Fruit fly (Drosophila melanogaster) whole organism, embryonic: Measurements from ENCODE around the gene CG17660.

ENCODE experiments used
- ATbp ChIP-seq: fragments of 200-800 bp; sonication (Bioruptor generic); optimal IDR thresholded peaks from 2 replicates; lab custom pipeline; 2017; ENCODE audit warnings: missing biosample characterization, mild to moderate bottlenecking, missing genetic modification characterization, missing genetic modification reagents
- Adf1 ChIP-seq: fragments of 200-800 bp; sonication (Bioruptor generic); IDR thresholded peaks from 2 replicates; pipeline ENCODE4 v1.3.6; 2022; ENCODE audit warnings: missing biosample characterization, missing genetic modification characterization
- CG13123 ChIP-seq: fragments of 200-800 bp; sonication (Bioruptor generic); optimal IDR thresholded peaks from 2 replicates; lab custom pipeline; 2016; ENCODE audit warnings: missing biosample characterization, missing genetic modification characterization
- CG14014 ChIP-seq: fragments of 200-800 bp; sonication (Bioruptor generic); IDR thresholded peaks from 2 replicates; pipeline ENCODE4 v1.3.6; 2022; ENCODE audit warnings: missing biosample characterization, missing genetic modification characterization
- CG14710 ChIP-seq: fragments of 200-800 bp; sonication (Bioruptor generic); optimal IDR thresholded peaks from 3 replicates; lab custom pipeline; 2019; ENCODE audit warnings: missing biosample characterization, mild to moderate bottlenecking, missing genetic modification characterization, moderate library complexity
- CG15514 ChIP-seq: fragments of 200-800 bp; sonication (Bioruptor generic); optimal IDR thresholded peaks from 3 replicates; lab custom pipeline; 2017; ENCODE audit warnings: missing biosample characterization, missing genetic modification characterization, mild to moderate bottlenecking, moderate library complexity, missing genetic modification reagents
- CG1603 ChIP-seq: fragments of 200-800 bp; sonication (Bioruptor generic); optimal IDR thresholded peaks from 2 replicates; lab custom pipeline; 2019; ENCODE audit warnings: missing biosample characterization, mild to moderate bottlenecking, missing genetic modification characterization, moderate library complexity
- CG17568 ChIP-seq: fragments of 200-800 bp; sonication (Bioruptor generic); optimal IDR thresholded peaks from 2 replicates; lab custom pipeline; 2018; ENCODE audit warnings: missing biosample characterization, mild to moderate bottlenecking, missing genetic modification characterization, moderate library complexity
- CG2678 ChIP-seq: fragments of 200-800 bp; sonication (Bioruptor generic); optimal IDR thresholded peaks from 3 replicates; lab custom pipeline; 2019; ENCODE audit warnings: missing biosample characterization, mild to moderate bottlenecking, missing genetic modification characterization, moderate library complexity
- CG3407 ChIP-seq: fragments of 200-800 bp; sonication (Bioruptor generic); optimal IDR thresholded peaks from 2 replicates; lab custom pipeline; 2018; ENCODE audit warnings: missing biosample characterization, mild to moderate bottlenecking, missing genetic modification characterization
- CG34224 ChIP-seq: fragments of 200-800 bp; sonication (Bioruptor generic); IDR thresholded peaks from 3 replicates; pipeline ENCODE4 v1.3.6; 2022; ENCODE audit warnings: missing biosample characterization, missing genetic modification characterization; ENCODE audit not compliant: partially characterized antibody
- CG7372 ChIP-seq: fragments of 200-800 bp; sonication (Bioruptor generic); IDR thresholded peaks from 2 replicates; pipeline ENCODE4 v1.3.6; 2022; ENCODE audit warnings: missing biosample characterization, missing genetic modification characterization
- CG7987 ChIP-seq: fragments of 200-800 bp; sonication (Bioruptor generic); optimal IDR thresholded peaks from 2 replicates; lab custom pipeline; 2018; ENCODE audit warnings: missing biosample characterization, mild to moderate bottlenecking, missing genetic modification characterization, moderate library complexity
- CG8089 ChIP-seq: fragments of 200-800 bp; sonication (Bioruptor generic); optimal IDR thresholded peaks from 3 replicates; lab custom pipeline; 2016; ENCODE audit warnings: missing biosample characterization, missing genetic modification characterization
- CG8281 ChIP-seq: fragments of 200-800 bp; sonication (Bioruptor generic); optimal IDR thresholded peaks from 2 replicates; lab custom pipeline; 2018; ENCODE audit warnings: missing biosample characterization, mild to moderate bottlenecking, missing genetic modification characterization, moderate library complexity
- CG8290 ChIP-seq, 3 experiments: fragments of 200-800 bp; sonication (Bioruptor generic); optimal IDR thresholded peaks; 2 replicates each; lab custom pipeline; 2016 to 2019; ENCODE audit warnings: missing biosample characterization in 3 of 3, missing genetic modification characterization in 3 of 3, mild to moderate bottlenecking in 2 of 3, moderate library complexity in 1 of 3
- CG8478 ChIP-seq: fragments of >200 bp; optimal IDR thresholded peaks from 2 replicates; lab custom pipeline; 2018
- Chrac-16 ChIP-seq: fragments of 200-800 bp; sonication (Bioruptor generic); optimal IDR thresholded peaks from 3 replicates; lab custom pipeline; 2016; ENCODE audit warnings: missing biosample characterization, missing genetic modification characterization
- Dad ChIP-seq: fragments of 200-800 bp; sonication (Bioruptor generic); optimal IDR thresholded peaks from 3 replicates; lab custom pipeline; 2016; ENCODE audit warnings: missing biosample characterization, missing genetic modification characterization
- Fer3 ChIP-seq: fragments of 200-800 bp; sonication (Bioruptor generic); optimal IDR thresholded peaks from 2 replicates; lab custom pipeline; 2018; ENCODE audit warnings: missing biosample characterization, mild to moderate bottlenecking, missing genetic modification characterization, moderate library complexity
- Gsc ChIP-seq: fragments of 200-800 bp; sonication (Bioruptor generic); IDR thresholded peaks from 2 replicates; pipeline ENCODE4 v1.3.6; 2022; ENCODE audit warnings: missing biosample characterization, missing genetic modification characterization
- HLH54F ChIP-seq: fragments of 200-800 bp; sonication (Bioruptor generic); optimal IDR thresholded peaks from 3 replicates; lab custom pipeline; 2016; ENCODE audit warnings: missing biosample characterization, missing genetic modification characterization
- Hand ChIP-seq: fragments of 200-800 bp; sonication (Bioruptor generic); optimal IDR thresholded peaks from 2 replicates; lab custom pipeline; 2017; ENCODE audit warnings: mild to moderate bottlenecking, missing biosample characterization, missing genetic modification reagents, missing genetic modification characterization
- Hr3 ChIP-seq: fragments of 200-800 bp; sonication (Bioruptor generic); optimal IDR thresholded peaks from 3 replicates; lab custom pipeline; 2016; ENCODE audit warnings: missing biosample characterization, missing genetic modification characterization
- Lim3 ChIP-seq: fragments of 200-800 bp; sonication (Bioruptor generic); IDR thresholded peaks from 2 replicates; pipeline ENCODE4 v1.3.6; 2022; ENCODE audit warnings: missing biosample characterization, missing genetic modification characterization
- Neu2 ChIP-seq: fragments of 200-800 bp; sonication (Bioruptor generic); optimal IDR thresholded peaks from 3 replicates; lab custom pipeline; 2016; ENCODE audit warnings: missing biosample characterization, missing genetic modification characterization, borderline replicate concordance
- PHDP ChIP-seq: fragments of 200-800 bp; sonication (Bioruptor generic); optimal IDR thresholded peaks from 3 replicates; lab custom pipeline; 2018; ENCODE audit warnings: missing biosample characterization, mild to moderate bottlenecking, missing genetic modification characterization, moderate library complexity
- Spps ChIP-seq: fragments of 200-800 bp; sonication (Bioruptor generic); optimal IDR thresholded peaks from 2 replicates; lab custom pipeline; 2018; ENCODE audit warnings: missing biosample characterization, mild to moderate bottlenecking, missing genetic modification characterization
- aop ChIP-seq: fragments of 200-800 bp; sonication (Bioruptor generic); IDR thresholded peaks from 2 replicates; pipeline ENCODE4 v1.3.6; 2022; ENCODE audit warnings: missing biosample characterization, missing genetic modification characterization
- bcd ChIP-seq: fragments of 200-800 bp; sonication (Bioruptor generic); optimal IDR thresholded peaks from 2 replicates; lab custom pipeline; 2017; ENCODE audit warnings: missing biosample characterization, mild to moderate bottlenecking, missing genetic modification characterization
- btn ChIP-seq: fragments of 200-800 bp; sonication (Bioruptor generic); optimal IDR thresholded peaks from 2 replicates; lab custom pipeline; 2016; ENCODE audit warnings: missing biosample characterization, missing genetic modification characterization
- dysf ChIP-seq: fragments of 200-800 bp; sonication (Bioruptor generic); IDR thresholded peaks from 3 replicates; pipeline ENCODE4 v1.3.6; 2022; ENCODE audit warnings: missing biosample characterization, missing genetic modification characterization
- emc ChIP-seq: fragments of 200-800 bp; sonication (Bioruptor generic); optimal IDR thresholded peaks from 2 replicates; lab custom pipeline; 2016; ENCODE audit warnings: missing biosample characterization, missing genetic modification characterization
- fd64A ChIP-seq: fragments of 200-800 bp; sonication (Bioruptor generic); optimal IDR thresholded peaks from 3 replicates; lab custom pipeline; 2018; ENCODE audit warnings: missing biosample characterization, mild to moderate bottlenecking, missing genetic modification characterization
- ham ChIP-seq: fragments of 200-800 bp; sonication (Bioruptor generic); IDR thresholded peaks from 2 replicates; pipeline ENCODE4 v1.3.6; 2022; ENCODE audit warnings: missing biosample characterization, missing genetic modification characterization
- nerfin-1 ChIP-seq: fragments of 200-800 bp; sonication (Bioruptor generic); optimal IDR thresholded peaks from 3 replicates; lab custom pipeline; 2019; ENCODE audit warnings: missing biosample characterization, mild to moderate bottlenecking, missing genetic modification characterization, moderate library complexity
- nom ChIP-seq: fragments of 200-800 bp; sonication (Bioruptor generic); optimal IDR thresholded peaks from 2 replicates; lab custom pipeline; 2017; ENCODE audit warnings: missing biosample characterization, missing genetic modification characterization, mild to moderate bottlenecking, moderate library complexity, missing genetic modification reagents
- odd ChIP-seq: fragments of 200-800 bp; sonication (Bioruptor generic); optimal IDR thresholded peaks from 2 replicates; lab custom pipeline; 2017; ENCODE audit warnings: missing biosample characterization, mild to moderate bottlenecking, missing genetic modification characterization
- pan ChIP-seq, 4 experiments: fragments of >200 bp in 3 of 4; fragments of 200-800 bp in 1 of 4; sonication (Bioruptor generic) in 1 of 4; optimal IDR thresholded peaks in 3 of 4; IDR thresholded peaks in 1 of 4; 2 replicates each; pipeline versions ENCODE4 v1.3.6 to Lab custom; 2017 to 2022; ENCODE audit warnings: missing biosample characterization in 2 of 4, missing genetic modification characterization in 2 of 4, mixed read lengths in 1 of 4
- pnt ChIP-seq: fragments of 200-800 bp; sonication (Bioruptor generic); optimal IDR thresholded peaks from 3 replicates; lab custom pipeline; 2016; ENCODE audit warnings: missing biosample characterization, missing genetic modification characterization
- prd ChIP-seq, 3 experiments: fragments of >200 bp in 2 of 3; fragments of 200-800 bp in 1 of 3; sonication (Bioruptor generic) in 1 of 3; optimal IDR thresholded peaks in 2 of 3; IDR thresholded peaks in 1 of 3; 2 replicates in 2 of 3; 3 replicates in 1 of 3; pipeline versions ENCODE4 v1.3.6 to Lab custom; 2017 to 2022; ENCODE audit warnings: missing biosample characterization in 1 of 3, missing genetic modification characterization in 1 of 3
- rib ChIP-seq: fragments of 200-800 bp; sonication (Bioruptor generic); IDR thresholded peaks from 2 replicates; pipeline ENCODE4 v1.3.6; 2022; ENCODE audit warnings: missing biosample characterization, missing genetic modification characterization
- sd ChIP-seq: fragments of 200-800 bp; sonication (Bioruptor generic); optimal IDR thresholded peaks from 3 replicates; lab custom pipeline; 2018; ENCODE audit warnings: missing biosample characterization, mild to moderate bottlenecking, missing genetic modification characterization, moderate library complexity
- sens ChIP-seq: fragments of 200-800 bp; sonication (Bioruptor generic); peaks from one replicate; lab custom pipeline; 2016; ENCODE audit warnings: missing biosample characterization, missing genetic modification characterization
- sr ChIP-seq: fragments of 200-800 bp; sonication (Bioruptor generic); IDR thresholded peaks from 3 replicates; pipeline ENCODE4 v1.3.6; 2022; ENCODE audit warnings: missing biosample characterization, missing genetic modification characterization
- tio ChIP-seq: fragments of 200-800 bp; sonication (Bioruptor generic); optimal IDR thresholded peaks from 2 replicates; lab custom pipeline; 2017; ENCODE audit warnings: missing biosample characterization, missing genetic modification characterization, inconsistent platforms
- tna ChIP-seq: fragments of 200-800 bp; sonication (Bioruptor generic); IDR thresholded peaks from 2 replicates; pipeline ENCODE4 v1.3.6; 2022; ENCODE audit warnings: missing biosample characterization, missing genetic modification characterization; ENCODE audit not compliant: partially characterized antibody
- tx ChIP-seq: fragments of 200-800 bp; sonication (Bioruptor generic); optimal IDR thresholded peaks from 2 replicates; lab custom pipeline; 2016; ENCODE audit warnings: missing biosample characterization, missing genetic modification characterization
- unpg ChIP-seq: fragments of 200-800 bp; sonication (Bioruptor generic); optimal IDR thresholded peaks from 3 replicates; lab custom pipeline; 2018; ENCODE audit warnings: missing biosample characterization, mild to moderate bottlenecking, missing genetic modification characterization, moderate library complexity
- vvl ChIP-seq: fragments of 200-800 bp; sonication (Bioruptor generic); IDR thresholded peaks from 2 replicates; pipeline ENCODE4 v1.3.6; 2022; ENCODE audit warnings: missing biosample characterization, missing genetic modification characterization

Gene CG17660

DNA sequence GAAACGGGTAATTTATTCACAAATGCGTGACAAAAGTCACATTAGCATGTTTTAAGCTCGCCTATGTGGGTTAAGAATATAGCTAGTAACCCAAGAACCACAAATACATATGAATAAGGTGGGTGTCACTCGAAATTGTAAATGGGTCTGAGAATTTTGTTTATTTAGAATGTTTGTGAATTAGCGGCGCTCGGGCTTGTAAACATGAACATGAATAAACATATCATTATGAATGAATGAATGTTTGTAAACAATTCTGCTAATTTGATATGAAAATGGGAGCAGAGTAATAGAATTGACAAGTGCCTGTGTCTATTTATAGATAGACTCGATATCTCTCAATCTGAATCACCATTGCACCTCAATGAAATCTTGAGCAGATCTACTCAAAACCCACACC is 24.9 kb upstream of the CG17660 start (continued):
- TF ChIP-seq emc (GFP tag; lab: Kevin White, UChicago) (no peak), CG34224 (GFP tag; lab: Robert Waterston, UW) (no peak), CG1603 (tag; lab: Kevin White, UChicago) (no peak), rib (no peak), pnt (GFP tag; lab: Kevin White, UChicago) (no peak), btn (GFP tag; lab: Kevin White, UChicago) (no peak), Lim3 (GFP tag; lab: Robert Waterston, UW) (no peak), nom (no peak), Hand (no peak), Fer3 (tag; lab: Kevin White, UChicago) (peak; percentile 9), sr (GFP tag; lab: Robert Waterston, UW) (no peak), CG14710 (tag; lab: Kevin White, UChicago) (peak; percentile 13), pan (optimal IDR thresholded peaks at IDR 0.05; lab: Kevin White, UChicago) (no peak), pan (GFP tag; optimal IDR thresholded peaks at IDR 0.05 in 1 of 2, IDR thresholded peaks at IDR 0.05 in 1 of 2) (no peak), Dad (GFP tag; lab: Kevin White, UChicago) (no peak), CG15514 (no peak), bcd (GFP tag; lab: Kevin White, UChicago) (no peak), Spps (tag; lab: Kevin White, UChicago) (no peak), tio (GFP tag; lab: Kevin White, UChicago) (no peak), Adf1 (GFP tag; lab: Robert Waterston, UW) (no peak), PHDP (tag; lab: Kevin White, UChicago) (peak; percentile 9), fd64A (GFP tag; lab: Kevin White, UChicago) (peak; percentile 12), Chrac-16 (GFP tag; lab: Kevin White, UChicago) (no peak), Hr3 (no peak), tna (GFP tag; lab: Robert Waterston, UW) (no peak), CG3407 (GFP tag; lab: Kevin White, UChicago) (peak; percentile 45), tx (no peak), dysf (GFP tag; lab: Robert Waterston, UW) (no peak), CG14014 (GFP tag; lab: Robert Waterston, UW) (no peak), Neu2 (GFP tag; lab: Kevin White, UChicago) (no peak), CG8281 (no peak), CG8478 (lab: Kevin White, UChicago) (no peak), sd (peak; percentile 32), aop (GFP tag; lab: Robert Waterston, UW) (no peak), CG7987 (GFP tag; lab: Kevin White, UChicago) (no peak), CG17568 (peak; percentile 58), HLH54F (GFP tag; lab: Kevin White, UChicago) (no peak), ham (GFP tag; lab: Robert Waterston, UW) (no peak), unpg (GFP tag; lab: Kevin White, UChicago) (peak; percentile 22), CG2678 (tag; lab: Kevin White, UChicago) (peak; percentile 17), vvl (GFP tag; lab: Robert Waterston, UW) (peak; percentile 16; the same call in 1 of the 2 replicates), ATbp (peak; percentile 43), CG8089 (GFP tag; lab: Kevin White, UChicago) (no peak), sens (GFP tag; lab: Kevin White, UChicago) (no peak), Gsc (no peak), CG8290 (GFP tag; optimal IDR thresholded peaks at IDR 0.05; lab: Kevin White, UChicago) (no peak), CG8290 (tag; optimal IDR thresholded peaks at IDR 0.05; lab: Kevin White, UChicago) (peak in 1 of 2 experiments; percentile 27), CG13123 (GFP tag; lab: Kevin White, UChicago) (no peak), prd (optimal IDR thresholded peaks at IDR 0.05; lab: Kevin White, UChicago) (no peak), prd (GFP tag; IDR thresholded peaks at IDR 0.05; lab: Robert Waterston, UW) (no peak), CG7372 (GFP tag; lab: Robert Waterston, UW) (no peak), nerfin-1 (tag; lab: Kevin White, UChicago) (no peak), odd (no peak)
